Worm (Caenorhabditis elegans): ENCODE measurements around the gene ZC190.5.

The ZC190.5 gene

DNA sequence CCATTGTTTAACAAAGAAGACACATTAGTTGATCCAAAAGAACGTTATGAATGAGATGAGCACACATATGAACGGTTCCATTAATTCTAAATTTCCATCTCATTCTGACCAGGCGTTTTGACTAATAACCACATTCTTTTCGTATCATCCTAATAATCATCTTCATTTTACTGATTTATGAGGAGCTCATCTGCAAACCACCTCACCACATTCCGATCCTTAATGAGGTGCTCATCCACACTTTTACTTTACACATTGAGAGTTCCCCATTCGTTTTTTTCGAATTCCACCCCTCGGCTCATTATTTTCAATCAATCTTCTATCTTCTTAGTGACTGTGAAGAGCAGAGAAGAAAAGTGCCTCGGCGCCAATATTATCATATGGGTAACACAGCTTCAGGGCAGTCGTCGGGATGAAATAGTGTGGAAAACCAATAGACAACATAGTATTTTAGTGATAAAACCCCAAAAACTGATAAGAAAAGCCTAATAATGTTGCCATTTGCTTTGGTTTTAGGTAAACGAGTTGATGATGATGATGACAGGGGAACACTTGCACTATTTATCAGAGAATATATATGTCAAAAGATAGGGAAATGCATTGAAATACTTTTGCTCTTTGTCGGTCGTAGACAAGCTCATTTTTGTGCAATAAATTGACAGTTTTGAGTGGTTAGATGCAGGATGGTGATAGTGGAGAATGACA lies 22.2 kb downstream of the ZC190.5 start:
- TF ChIP-seq tlf-1 (GFP tag; optimal IDR thresholded peaks at IDR 0.05) (peak; percentile 58), xnd-1 (tag; optimal IDR thresholded peaks at IDR 0.05) (no peak), dox-1 (GFP tag; IDR thresholded peaks at IDR 0.05) (peak; percentile 75), atf-7 (tag; optimal IDR thresholded peaks at IDR 0.05) (peak; percentile 96), attf-3 (GFP tag; conservative IDR thresholded peaks at IDR 0.05) (no peak), F22D6.2 (tag; optimal IDR thresholded peaks at IDR 0.05) (peak; percentile 52), F10E7.11 (tag; optimal IDR thresholded peaks at IDR 0.05) (no peak), dpl-1 (GFP tag; optimal IDR thresholded peaks at IDR 0.05) (no peak), hmg-1.2 (GFP tag; IDR thresholded peaks at IDR 0.05) (no peak), nhr-27 (tag; optimal IDR thresholded peaks at IDR 0.05) (no peak), ets-4 (GFP tag; optimal IDR thresholded peaks at IDR 0.05) (peak; percentile 97), lin-40 (tag; optimal IDR thresholded peaks at IDR 0.05) (peak; percentile 56), pha-4 (tag; optimal IDR thresholded peaks at IDR 0.05) (peak; percentile 59), lsl-1 (GFP tag; optimal IDR thresholded peaks at IDR 0.05) (no peak), egl-44 (GFP tag; IDR thresholded peaks at IDR 0.05) (peak; percentile 60; the same call in 1 of the 2 replicates), C06A6.2 (GFP tag; conservative IDR thresholded peaks at IDR 0.05) (no peak), cebp-2 (GFP tag; IDR thresholded peaks at IDR 0.05) (no peak), hrde-1 (tag; optimal IDR thresholded peaks at IDR 0.05; ENCODE audit: borderline replicate concordance) (no peak), rcor-1 (GFP tag; IDR thresholded peaks at IDR 0.05) (no peak), nhr-90 (tag; optimal IDR thresholded peaks at IDR 0.05) (peak; percentile 76), nhr-80 (tag; optimal IDR thresholded peaks at IDR 0.05) (peak; percentile 100), attf-6 (GFP tag; IDR thresholded peaks at IDR 0.05) (no peak), dpff-1 (tag; optimal IDR thresholded peaks at IDR 0.05) (no peak), ceh-40 (GFP tag; IDR thresholded peaks at IDR 0.05) (no peak), madf-10 (tag; optimal IDR thresholded peaks at IDR 0.05) (peak; percentile 58), K12H6.12 (tag; optimal IDR thresholded peaks at IDR 0.05) (no peak), ztf-22 (GFP tag; optimal IDR thresholded peaks at IDR 0.05) (peak; percentile 97), let-607 (tag; optimal IDR thresholded peaks at IDR 0.05) (peak; percentile 68 to 88), ceh-79 (tag; optimal IDR thresholded peaks at IDR 0.05) (no peak), nfya-1 (tag; optimal IDR thresholded peaks at IDR 0.05; ENCODE audit: borderline replicate concordance, insufficient read depth) (no peak), pbrm-1 (GFP tag; IDR thresholded peaks at IDR 0.05) (no peak), bed-1 (GFP tag; IDR thresholded peaks at IDR 0.05) (no peak), F52B5.7 (tag; optimal IDR thresholded peaks at IDR 0.05) (no peak), B0336.3 (GFP tag; IDR thresholded peaks at IDR 0.05) (peak; percentile 56; the same call in 1 of the 2 replicates), snpc-4 (GFP tag; optimal IDR thresholded peaks at IDR 0.05) (no peak), snpc-4 (tag; optimal IDR thresholded peaks at IDR 0.05) (peak in 2 of 4 experiments; percentile 18 to 29), nhr-120 (GFP tag; IDR thresholded peaks at IDR 0.05) (no peak), attf-5 (GFP tag; optimal IDR thresholded peaks at IDR 0.05) (peak; percentile 30), ceh-27 (GFP tag; optimal IDR thresholded peaks at IDR 0.05) (no peak), unc-130 (GFP tag; optimal IDR thresholded peaks at IDR 0.05) (no peak), Y95B8A.8 (GFP tag; IDR thresholded peaks at IDR 0.05) (no peak), zfh-2 (GFP tag; conservative IDR thresholded peaks at IDR 0.05) (no peak), sptf-2 (GFP tag; optimal IDR thresholded peaks at IDR 0.05) (peak; percentile 46), ceh-58 (GFP tag; IDR thresholded peaks at IDR 0.05) (no peak), unc-62 (GFP tag; optimal IDR thresholded peaks at IDR 0.05) (peak; percentile 83), B0035.1 (tag; optimal IDR thresholded peaks at IDR 0.05) (no peak), cebp-1 (GFP tag; IDR thresholded peaks at IDR 0.05) (no peak), cebp-1 (tag; optimal IDR thresholded peaks at IDR 0.05) (no peak), chd-7 (tag; optimal IDR thresholded peaks at IDR 0.05) (peak; percentile 67)
